Worm (Caenorhabditis elegans): ENCODE measurements around the gene K09H11.4.

Gene K09H11.4

ce11 chrV:5687115-5687979, 39.0 kb downstream of the K09H11.4 start, which contains the start of gene F25B4.7:
F25B4.7 (minus strand) TSS chrV:5687226.
- TF ChIP-seq unc-42 (tag; optimal IDR thresholded peaks at IDR 0.05) (peak; percentile 11), ceh-2 (tag; optimal IDR thresholded peaks at IDR 0.05) (no peak), hlh-15 (tag; optimal IDR thresholded peaks at IDR 0.05) (no peak), ceh-22 (tag; optimal IDR thresholded peaks at IDR 0.05) (no peak), ztf-16 (tag; optimal IDR thresholded peaks at IDR 0.05) (no peak)

- TF ChIP-seq hlh-15 (tag; optimal IDR thresholded peaks at IDR 0.05): no peak
- peak; percentile 13 for TF ChIP-seq hlh-30 (tag; optimal IDR thresholded peaks at IDR 0.05; ENCODE audit: insufficient read depth)
- peak; percentile 15 for TF ChIP-seq ceh-14 (tag; optimal IDR thresholded peaks at IDR 0.05)
- TF ChIP-seq ahr-1 (tag; optimal IDR thresholded peaks at IDR 0.05): no peak
- TF ChIP-seq ceh-19 (GFP tag; optimal IDR thresholded peaks at IDR 0.05): no peak
- peak; percentile 83 for TF ChIP-seq unc-42 (tag; optimal IDR thresholded peaks at IDR 0.05)
- no peak for TF ChIP-seq zip-5 (tag; optimal IDR thresholded peaks at IDR 0.05)
- TF ChIP-seq C08G9.2 (tag; optimal IDR thresholded peaks at IDR 0.05): no peak
- peak; percentile 29 for TF ChIP-seq unc-55 (GFP tag; optimal IDR thresholded peaks at IDR 0.05)
- no peak for TF ChIP-seq odd-2 (tag; optimal IDR thresholded peaks at IDR 0.05)
- no peak for TF ChIP-seq tbx-7 (tag; optimal IDR thresholded peaks at IDR 0.05)
- TF ChIP-seq unc-86 (tag; optimal IDR thresholded peaks at IDR 0.05): peak; percentile 41
- TF ChIP-seq ceh-34 (tag; optimal IDR thresholded peaks at IDR 0.05): peak; percentile 25
- TF ChIP-seq che-1 (tag; optimal IDR thresholded peaks at IDR 0.05): no peak
- TF ChIP-seq F13H6.1 (tag; optimal IDR thresholded peaks at IDR 0.05): no peak
- no peak for TF ChIP-seq ceh-45 (GFP tag; IDR thresholded peaks at IDR 0.05)
- no peak for TF ChIP-seq npax-4 (tag; optimal IDR thresholded peaks at IDR 0.05)
- TF ChIP-seq pat-9 (tag; optimal IDR thresholded peaks at IDR 0.05): no peak
- peak; percentile 69 for TF ChIP-seq tbx-2 (tag; optimal IDR thresholded peaks at IDR 0.05)
- no peak for TF ChIP-seq ceh-22 (tag; optimal IDR thresholded peaks at IDR 0.05)
- no peak for TF ChIP-seq unc-3 (GFP tag; conservative IDR thresholded peaks at IDR 0.05)
- no peak for TF ChIP-seq unc-3 (tag; optimal IDR thresholded peaks at IDR 0.05)
- no peak for TF ChIP-seq hlh-8 (tag; optimal IDR thresholded peaks at IDR 0.05)
- TF ChIP-seq hlh-13 (GFP tag; optimal IDR thresholded peaks at IDR 0.05): no peak
- no peak for TF ChIP-seq eyg-1 (tag; optimal IDR thresholded peaks at IDR 0.05)
- TF ChIP-seq dve-1 (tag; optimal IDR thresholded peaks at IDR 0.05): peak; percentile 59
- TF ChIP-seq ceh-6 (GFP tag; optimal IDR thresholded peaks at IDR 0.05): no peak
- peak; percentile 77 for TF ChIP-seq ceh-31 (tag; optimal IDR thresholded peaks at IDR 0.05)
- peak; percentile 83 for TF ChIP-seq ceh-18 (tag; optimal IDR thresholded peaks at IDR 0.05)
- TF ChIP-seq K02D7.2 (tag; optimal IDR thresholded peaks at IDR 0.05): no peak
- TF ChIP-seq pqm-1 (tag; optimal IDR thresholded peaks at IDR 0.05): no peak
- TF ChIP-seq pag-3 (tag; optimal IDR thresholded peaks at IDR 0.05; ENCODE audit: borderline replicate concordance): no peak
- TF ChIP-seq rnt-1 (tag; optimal IDR thresholded peaks at IDR 0.05): peak; percentile 69
- no peak for TF ChIP-seq ztf-16 (tag; optimal IDR thresholded peaks at IDR 0.05)
- TF ChIP-seq ttx-3 (tag; optimal IDR thresholded peaks at IDR 0.05): no peak
- TF ChIP-seq sox-4 (tag; optimal IDR thresholded peaks at IDR 0.05): no peak
- no peak for TF ChIP-seq C38D4.7 (GFP tag; optimal IDR thresholded peaks at IDR 0.05)
- no peak for TF ChIP-seq mec-3 (tag; optimal IDR thresholded peaks at IDR 0.05; ENCODE audit: borderline replicate concordance)
- peak; percentile 56 for TF ChIP-seq ref-2 (tag; optimal IDR thresholded peaks at IDR 0.05)
- no peak for TF ChIP-seq ceh-9 (tag; optimal IDR thresholded peaks at IDR 0.05)
- TF ChIP-seq ama-1 (optimal IDR thresholded peaks at IDR 0.05): no peak
- TF ChIP-seq gmeb-2 (tag; optimal IDR thresholded peaks at IDR 0.05): no peak
- peak; percentile 9 for TF ChIP-seq dmd-4 (tag; optimal IDR thresholded peaks at IDR 0.05; ENCODE audit: borderline replicate concordance)
- TF ChIP-seq T23F11.4 (GFP tag; optimal IDR thresholded peaks at IDR 0.05): no peak
- no peak for TF ChIP-seq nhr-232 (tag; optimal IDR thresholded peaks at IDR 0.05)
- no peak for TF ChIP-seq pha-4 (tag; optimal IDR thresholded peaks at IDR 0.05)
- TF ChIP-seq hlh-6 (tag; optimal IDR thresholded peaks at IDR 0.05): no peak
- TF ChIP-seq sox-2 (GFP tag; IDR thresholded peaks at IDR 0.05): no peak
Observed at ce11 chrV:5684534-5684933, 41.8 kb downstream of the K09H11.4 start, which contains the start of the genes hmgs-1 and F25B4.4. hmgs-1 (minus strand) TSS chrV:5684589. F25B4.4 (plus strand) TSS chrV:5684873.

All from whole organism, late embryonic.